Fruit fly (Drosophila melanogaster) whole organism, embryonic: ENCODE measurements around the gene Slu7.
A peak's percentile ranks its signal among the peaks of the same experiment; 100 is the strongest.

Experiments used
- Antp ChIP-seq: fragments of 200-800 bp; sonication (Bioruptor generic); optimal IDR thresholded peaks from 3 replicates; lab custom pipeline; 2016; ENCODE audit warnings: missing biosample characterization, missing genetic modification characterization
- B-H2 ChIP-seq: fragments of 200-800 bp; sonication (Bioruptor generic); optimal IDR thresholded peaks from 2 replicates; lab custom pipeline; 2018; ENCODE audit warnings: missing biosample characterization, mild to moderate bottlenecking, missing genetic modification characterization
- Bdp1 ChIP-seq: fragments of 200-800 bp; sonication (Bioruptor generic); optimal IDR thresholded peaks from 3 replicates; lab custom pipeline; 2016; ENCODE audit warnings: missing biosample characterization, missing genetic modification characterization
- CG10366 ChIP-seq: fragments of 200-800 bp; sonication (Bioruptor generic); IDR thresholded peaks from 2 replicates; pipeline ENCODE4 v1.3.6; 2022; ENCODE audit warnings: missing biosample characterization, missing genetic modification characterization
- CG11247 ChIP-seq: fragments of 200-800 bp; sonication (Bioruptor generic); IDR thresholded peaks from 2 replicates; pipeline ENCODE4 v1.3.6; 2022; ENCODE audit warnings: missing biosample characterization, missing genetic modification characterization
- CG12659 ChIP-seq: fragments of 200-800 bp; sonication (Bioruptor generic); optimal IDR thresholded peaks from 3 replicates; lab custom pipeline; 2017; ENCODE audit warnings: mild to moderate bottlenecking, missing biosample characterization, missing genetic modification reagents, missing genetic modification characterization
- CG14965 ChIP-seq: fragments of 200-800 bp; sonication (Bioruptor generic); optimal IDR thresholded peaks from 2 replicates; lab custom pipeline; 2016; ENCODE audit warnings: missing biosample characterization, missing genetic modification characterization, borderline replicate concordance
- CG1603 ChIP-seq: fragments of 200-800 bp; sonication (Bioruptor generic); optimal IDR thresholded peaks from 2 replicates; lab custom pipeline; 2019; ENCODE audit warnings: missing biosample characterization, mild to moderate bottlenecking, missing genetic modification characterization, moderate library complexity
- CG17385 ChIP-seq: fragments of 200-800 bp; sonication (Bioruptor generic); optimal IDR thresholded peaks from 3 replicates; lab custom pipeline; 2018; ENCODE audit warnings: missing biosample characterization, mild to moderate bottlenecking, missing genetic modification characterization
- CG17612 ChIP-seq: fragments of 200-800 bp; sonication (Bioruptor generic); IDR thresholded peaks from 2 replicates; pipeline ENCODE4 v1.3.6; 2022; ENCODE audit warnings: missing biosample characterization, missing genetic modification characterization
- CG2202 ChIP-seq: fragments of 200-800 bp; sonication (Bioruptor generic); optimal IDR thresholded peaks from 2 replicates; lab custom pipeline; 2018; ENCODE audit warnings: missing biosample characterization, mild to moderate bottlenecking, missing genetic modification characterization
- CG30431 ChIP-seq: fragments of 200-800 bp; sonication (Bioruptor generic); optimal IDR thresholded peaks from 2 replicates; lab custom pipeline; 2017; ENCODE audit warnings: missing biosample characterization, missing genetic modification characterization
- CG42726 ChIP-seq: fragments of 200-800 bp; sonication (Bioruptor generic); IDR thresholded peaks from 2 replicates; pipeline ENCODE4 v1.3.6; 2022; ENCODE audit warnings: missing biosample characterization, missing genetic modification characterization; ENCODE audit not compliant: partially characterized antibody
- CHES-1-like ChIP-seq: fragments of 200-800 bp; sonication (Bioruptor generic); optimal IDR thresholded peaks from 2 replicates; lab custom pipeline; 2016; ENCODE audit warnings: missing biosample characterization, missing genetic modification characterization
- Dbx ChIP-seq: fragments of 200-800 bp; sonication (Bioruptor generic); IDR thresholded peaks from 3 replicates; pipeline ENCODE4 v1.3.6; 2022; ENCODE audit warnings: missing biosample characterization, missing genetic modification characterization
- Dek ChIP-seq: fragments of 200-800 bp; sonication (Bioruptor generic); optimal IDR thresholded peaks from 3 replicates; lab custom pipeline; 2019; ENCODE audit warnings: missing biosample characterization, mild to moderate bottlenecking, missing genetic modification characterization, moderate library complexity
- Doc2 ChIP-seq: fragments of 200-800 bp; sonication (Bioruptor generic); IDR thresholded peaks from 2 replicates; pipeline ENCODE4 v1.3.6; 2022; ENCODE audit warnings: missing biosample characterization, missing genetic modification characterization
- Drgx ChIP-seq: fragments of 200-800 bp; sonication (Bioruptor generic); IDR thresholded peaks from 2 replicates; pipeline ENCODE4 v1.3.6; 2022; ENCODE audit warnings: missing biosample characterization, missing genetic modification characterization
- E2f1 ChIP-seq: fragments of 200-800 bp; sonication (Bioruptor generic); IDR thresholded peaks from 2 replicates; pipeline ENCODE4 v1.3.6; 2022; ENCODE audit warnings: missing biosample characterization, missing genetic modification characterization
- Hmr ChIP-seq: fragments of 200-800 bp; sonication (Bioruptor generic); optimal IDR thresholded peaks from 3 replicates; lab custom pipeline; 2017; ENCODE audit warnings: mild to moderate bottlenecking, missing biosample characterization, missing genetic modification reagents, missing genetic modification characterization
- Hr39 ChIP-seq: fragments of >200 bp; optimal IDR thresholded peaks from 2 replicates; lab custom pipeline; 2017
- Hr51 ChIP-seq, 2 experiments: fragments of 200-800 bp; sonication (Bioruptor generic); optimal IDR thresholded peaks; 2 replicates in 1 of 2; 3 replicates in 1 of 2; lab custom pipeline; 2016 to 2018; ENCODE audit warnings: missing biosample characterization in 2 of 2, missing genetic modification characterization in 2 of 2, mild to moderate bottlenecking in 1 of 2, moderate library complexity in 1 of 2
- Mad ChIP-seq: fragments of 200-800 bp; sonication (Bioruptor generic); optimal IDR thresholded peaks from 2 replicates; lab custom pipeline; 2016; ENCODE audit warnings: missing biosample characterization, missing genetic modification characterization
- Ravus ChIP-seq: fragments of 200-800 bp; sonication (Bioruptor generic); IDR thresholded peaks from 2 replicates; pipeline ENCODE4 v1.3.6; 2022; ENCODE audit warnings: missing biosample characterization, missing genetic modification characterization
- Xrp1 ChIP-seq: fragments of 200-800 bp; sonication (Bioruptor generic); IDR thresholded peaks from 2 replicates; pipeline ENCODE4 v1.3.6; 2022; ENCODE audit warnings: missing biosample characterization, missing genetic modification characterization
- cato ChIP-seq: fragments of 200-800 bp; sonication (Bioruptor generic); optimal IDR thresholded peaks from 2 replicates; lab custom pipeline; 2016; ENCODE audit warnings: missing biosample characterization, missing genetic modification characterization, borderline replicate concordance
- caup ChIP-seq: fragments of 200-800 bp; sonication (Bioruptor generic); optimal IDR thresholded peaks from 3 replicates; lab custom pipeline; 2017; ENCODE audit warnings: missing biosample characterization, mild to moderate bottlenecking, missing genetic modification characterization, moderate library complexity; ENCODE audit not compliant: severe bottlenecking
- dan ChIP-seq: fragments of 200-800 bp; sonication (Bioruptor generic); IDR thresholded peaks from 2 replicates; pipeline ENCODE4 v1.3.6; 2022; ENCODE audit warnings: missing biosample characterization, missing genetic modification characterization
- esg ChIP-seq: fragments of 200-800 bp; sonication (Bioruptor generic); conservative IDR thresholded peaks from 2 replicates; pipeline ENCODE4 v1.3.6; 2022; ENCODE audit warnings: missing biosample characterization, missing genetic modification characterization
- fd102C ChIP-seq: fragments of 200-800 bp; sonication (Bioruptor generic); optimal IDR thresholded peaks from 2 replicates; lab custom pipeline; 2018; ENCODE audit warnings: missing biosample characterization, mild to moderate bottlenecking, missing genetic modification characterization, moderate library complexity
- fu2 ChIP-seq: fragments of 200-800 bp; sonication (Bioruptor generic); optimal IDR thresholded peaks from 2 replicates; lab custom pipeline; 2016; ENCODE audit warnings: missing biosample characterization, missing genetic modification characterization
- grn ChIP-seq: fragments of 200-800 bp; sonication (Bioruptor generic); optimal IDR thresholded peaks from 3 replicates; lab custom pipeline; 2017; ENCODE audit warnings: missing biosample characterization, missing genetic modification characterization
- ham ChIP-seq: fragments of 200-800 bp; sonication (Bioruptor generic); IDR thresholded peaks from 2 replicates; pipeline ENCODE4 v1.3.6; 2022; ENCODE audit warnings: missing biosample characterization, missing genetic modification characterization
- hkb ChIP-seq, 2 experiments: fragments of 200-800 bp in 1 of 2; fragments of >200 bp in 1 of 2; sonication (Bioruptor generic) in 1 of 2; IDR thresholded peaks in 1 of 2; optimal IDR thresholded peaks in 1 of 2; 2 replicates each; pipeline versions ENCODE4 v1.3.6 to Lab custom; 2017 to 2022; ENCODE audit warnings: missing biosample characterization in 1 of 2, missing genetic modification characterization in 1 of 2
- insv ChIP-seq, 2 experiments: fragments of 200-800 bp; sonication (Bioruptor generic); optimal IDR thresholded peaks; 3 replicates each; lab custom pipeline; 2016 to 2018; ENCODE audit warnings: missing biosample characterization in 2 of 2, missing genetic modification characterization in 2 of 2
- kah ChIP-seq: fragments of 200-800 bp; sonication (Bioruptor generic); optimal IDR thresholded peaks from 2 replicates; lab custom pipeline; 2018; ENCODE audit warnings: missing biosample characterization, mild to moderate bottlenecking, missing genetic modification characterization
- kay ChIP-seq: fragments of 200-800 bp; sonication (Bioruptor generic); optimal IDR thresholded peaks from 2 replicates; lab custom pipeline; 2016; ENCODE audit warnings: missing biosample characterization, missing genetic modification characterization
- luna ChIP-seq: fragments of 200-800 bp; sonication (Bioruptor generic); optimal IDR thresholded peaks from 2 replicates; lab custom pipeline; 2016; ENCODE audit warnings: missing biosample characterization, missing genetic modification characterization
- mam ChIP-seq: fragments of 200-800 bp; sonication (Bioruptor generic); optimal IDR thresholded peaks from 3 replicates; lab custom pipeline; 2016; ENCODE audit warnings: missing biosample characterization, missing genetic modification characterization
- nerfin-1 ChIP-seq: fragments of 200-800 bp; sonication (Bioruptor generic); optimal IDR thresholded peaks from 3 replicates; lab custom pipeline; 2019; ENCODE audit warnings: missing biosample characterization, mild to moderate bottlenecking, missing genetic modification characterization, moderate library complexity
- org-1 ChIP-seq: fragments of 200-800 bp; sonication (Bioruptor generic); optimal IDR thresholded peaks from 2 replicates; lab custom pipeline; 2017; ENCODE audit warnings: missing biosample characterization, missing genetic modification characterization
- pzg ChIP-seq: fragments of 200-800 bp; sonication (Bioruptor generic); optimal IDR thresholded peaks from 3 replicates; lab custom pipeline; 2018; ENCODE audit warnings: missing biosample characterization, mild to moderate bottlenecking, missing genetic modification characterization, moderate library complexity
- rib ChIP-seq: fragments of 200-800 bp; sonication (Bioruptor generic); IDR thresholded peaks from 2 replicates; pipeline ENCODE4 v1.3.6; 2022; ENCODE audit warnings: missing biosample characterization, missing genetic modification characterization
- schlank ChIP-seq: fragments of 200-800 bp; sonication (Bioruptor generic); optimal IDR thresholded peaks from 2 replicates; lab custom pipeline; 2018; ENCODE audit warnings: missing biosample characterization, mild to moderate bottlenecking, missing genetic modification characterization
- sima ChIP-seq: fragments of 200-800 bp; sonication (Bioruptor generic); optimal IDR thresholded peaks from 2 replicates; lab custom pipeline; 2016; ENCODE audit warnings: missing biosample characterization, missing genetic modification characterization
- sisA ChIP-seq: fragments of 200-800 bp; sonication (Bioruptor generic); IDR thresholded peaks from 2 replicates; pipeline ENCODE4 v1.3.6; 2022; ENCODE audit warnings: missing biosample characterization, missing genetic modification characterization
- sna ChIP-seq: fragments of 200-800 bp; sonication (Bioruptor generic); IDR thresholded peaks from 2 replicates; pipeline ENCODE4 v1.3.6; 2022; ENCODE audit warnings: missing biosample characterization, missing genetic modification characterization; ENCODE audit not compliant: partially characterized antibody
- sug ChIP-seq: fragments of 200-800 bp; optimal IDR thresholded peaks from 2 replicates; lab custom pipeline; 2019; ENCODE audit warnings: missing biosample characterization, mild to moderate bottlenecking, missing genetic modification characterization, moderate library complexity
- trem ChIP-seq: fragments of 200-800 bp; optimal IDR thresholded peaks from 3 replicates; lab custom pipeline; 2019; ENCODE audit warnings: missing biosample characterization, mild to moderate bottlenecking, missing genetic modification characterization, moderate library complexity
- yki ChIP-seq: fragments of >200 bp; optimal IDR thresholded peaks from 3 replicates; lab custom pipeline; 2018

The Slu7 gene

DNA sequence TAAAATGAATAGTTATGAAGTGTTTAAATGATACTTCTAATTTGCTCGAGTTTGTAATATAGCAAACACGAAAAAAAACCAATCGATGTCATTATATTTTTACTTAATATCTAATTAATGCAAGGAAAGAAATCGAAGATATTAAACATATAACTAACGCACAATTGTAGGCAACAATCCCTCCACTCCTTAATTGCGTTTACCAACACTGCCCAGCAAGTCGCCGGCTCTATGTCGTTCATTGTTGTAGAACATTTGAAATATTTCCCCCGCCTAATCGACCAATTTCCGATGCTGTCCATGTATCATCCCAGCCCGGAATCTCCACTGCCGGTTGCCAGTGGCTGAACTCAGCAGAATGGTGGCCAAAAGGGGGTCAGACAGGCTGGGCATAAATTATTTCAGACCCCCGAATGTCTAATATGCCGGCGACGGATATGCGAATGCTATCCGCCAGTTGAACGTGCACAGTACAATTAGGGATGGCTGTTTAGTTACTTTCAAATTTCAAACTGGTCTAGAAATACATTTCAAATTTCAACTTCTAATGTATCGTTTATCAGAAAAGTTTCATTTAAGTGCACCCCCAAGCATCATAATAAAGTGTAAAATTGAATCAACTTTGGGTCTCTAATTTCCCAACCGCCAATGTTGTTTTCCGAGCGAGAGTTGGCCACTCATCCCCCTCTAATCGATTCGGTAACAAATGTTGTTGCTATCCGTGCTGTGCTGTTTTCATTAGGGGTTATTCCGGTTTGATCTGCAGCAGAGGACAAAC is 29.7 kb upstream of the Slu7 start (continued):
- no peak for TF ChIP-seq CG30431 (GFP tag; lab: Kevin White, UChicago)
- no peak for TF ChIP-seq Hr39
- no peak for TF ChIP-seq kah (GFP tag; lab: Kevin White, UChicago)
- TF ChIP-seq CG11247 (GFP tag; lab: Robert Waterston, UW) = no peak
- TF ChIP-seq Antp (GFP tag; lab: Kevin White, UChicago) = peak; percentile 19
- TF ChIP-seq grn = no peak
- no peak for TF ChIP-seq rib (GFP tag; lab: Robert Waterston, UW)
- peak; percentile 66 for TF ChIP-seq Hmr (GFP tag; lab: Kevin White, UChicago)
- TF ChIP-seq CG10366 (GFP tag; lab: Robert Waterston, UW) = peak; percentile 21; the same call in 1 of the 2 replicates
- TF ChIP-seq sna = no peak
- TF ChIP-seq Hr51 (GFP tag; optimal IDR thresholded peaks at IDR 0.05; lab: Kevin White, UChicago) = peak in 1 of 2 experiments; percentile 47
- no peak for TF ChIP-seq Ravus (GFP tag; lab: Robert Waterston, UW)
- TF ChIP-seq fu2 = no peak
- TF ChIP-seq luna (GFP tag; lab: Kevin White, UChicago) = no peak
- no peak for TF ChIP-seq sima (GFP tag; lab: Kevin White, UChicago)
- peak; percentile 49 for TF ChIP-seq mam (GFP tag; lab: Kevin White, UChicago)
- no peak for TF ChIP-seq CG17612 (GFP tag; lab: Robert Waterston, UW)
- no peak for TF ChIP-seq kay
- peak; percentile 1 for TF ChIP-seq Bdp1 (GFP tag; lab: Kevin White, UChicago)
- 0 out of 2 replicates have a peak, but pooled peaks have one; percentile 26 for TF ChIP-seq sisA (GFP tag; lab: Robert Waterston, UW)
- no peak for TF ChIP-seq cato (GFP tag; lab: Kevin White, UChicago)
- no peak for TF ChIP-seq CG17385
- no peak for TF ChIP-seq trem (tag; lab: Kevin White, UChicago)
- TF ChIP-seq nerfin-1 (tag; lab: Kevin White, UChicago) = no peak
- TF ChIP-seq CG12659 (GFP tag; lab: Kevin White, UChicago) = peak; percentile 26
- TF ChIP-seq Doc2 (GFP tag; lab: Robert Waterston, UW) = no peak
- no peak for TF ChIP-seq CG14965
- no peak for TF ChIP-seq dan (GFP tag; lab: Robert Waterston, UW)
- TF ChIP-seq Mad (GFP tag; lab: Kevin White, UChicago) = no peak
- TF ChIP-seq CHES-1-like = peak; percentile 25
- TF ChIP-seq ham (GFP tag; lab: Robert Waterston, UW) = no peak
- no peak for TF ChIP-seq fd102C
- no peak for TF ChIP-seq hkb (optimal IDR thresholded peaks at IDR 0.05; lab: Kevin White, UChicago)
- peak; percentile 57 for TF ChIP-seq hkb (GFP tag; IDR thresholded peaks at IDR 0.05; lab: Robert Waterston, UW)
- peak; percentile 62 for TF ChIP-seq Xrp1
- TF ChIP-seq Dek = peak; percentile 15
- TF ChIP-seq esg (GFP tag; lab: Robert Waterston, UW) = peak; percentile 40
- TF ChIP-seq sug = no peak
- TF ChIP-seq Drgx (GFP tag; lab: Robert Waterston, UW) = no peak
- TF ChIP-seq CG42726 = no peak
- 0 out of 2 replicates have a peak, but pooled peaks have one; percentile 17 for TF ChIP-seq E2f1 (GFP tag; lab: Robert Waterston, UW)
- TF ChIP-seq B-H2 (GFP tag; lab: Kevin White, UChicago) = no peak
- TF ChIP-seq yki = no peak
- no peak for TF ChIP-seq insv (GFP tag; optimal IDR thresholded peaks at IDR 0.05; lab: Kevin White, UChicago)
- TF ChIP-seq CG2202 (tag; lab: Kevin White, UChicago) = no peak
- no peak for TF ChIP-seq pzg (GFP tag; lab: Kevin White, UChicago)
- TF ChIP-seq Dbx = peak; percentile 74
- TF ChIP-seq schlank (tag; lab: Kevin White, UChicago) = peak; percentile 38
- peak; percentile 37 for TF ChIP-seq org-1
- TF ChIP-seq caup (GFP tag; lab: Kevin White, UChicago) = peak; percentile 30
- TF ChIP-seq CG1603 = peak; percentile 61
